Fruit fly (Drosophila melanogaster): ENCODE measurements around the gene Gr93c.

Gr93c gene

DNA sequence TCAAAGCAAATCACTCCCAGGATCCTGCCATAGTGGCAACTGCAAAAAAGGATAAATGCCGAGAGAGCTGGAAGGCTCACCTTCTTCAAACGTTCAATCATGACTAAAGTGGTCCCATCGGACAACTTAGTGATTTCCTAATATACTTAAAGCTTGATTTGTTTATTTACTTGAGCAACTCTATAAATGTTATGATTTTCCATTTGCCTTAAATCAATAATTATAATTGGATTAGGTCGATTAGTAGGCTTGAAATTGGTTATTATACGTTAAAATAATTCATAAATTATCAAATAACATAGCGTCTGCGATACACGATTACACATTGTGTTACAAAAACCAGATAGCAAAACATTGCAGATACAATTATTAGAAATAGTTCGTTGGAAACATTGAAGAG lies at the start of gene Gr93c:
Gene Gr93c, minus strand, starts transcription at position 101 of the 400 bp plus-strand sequence.
- no peak for TF ChIP-seq CG8478 (optimal IDR thresholded peaks at IDR 0.05)
- no peak for TF ChIP-seq CTCF (optimal IDR thresholded peaks at IDR 0.05)

dm6 chr3R:21893929-21894328 lies 48.9 kb upstream of the Gr93c start:
- TF ChIP-seq CTCF (optimal IDR thresholded peaks at IDR 0.05): no peak
- TF ChIP-seq CG8478 (optimal IDR thresholded peaks at IDR 0.05): no peak

DNA sequence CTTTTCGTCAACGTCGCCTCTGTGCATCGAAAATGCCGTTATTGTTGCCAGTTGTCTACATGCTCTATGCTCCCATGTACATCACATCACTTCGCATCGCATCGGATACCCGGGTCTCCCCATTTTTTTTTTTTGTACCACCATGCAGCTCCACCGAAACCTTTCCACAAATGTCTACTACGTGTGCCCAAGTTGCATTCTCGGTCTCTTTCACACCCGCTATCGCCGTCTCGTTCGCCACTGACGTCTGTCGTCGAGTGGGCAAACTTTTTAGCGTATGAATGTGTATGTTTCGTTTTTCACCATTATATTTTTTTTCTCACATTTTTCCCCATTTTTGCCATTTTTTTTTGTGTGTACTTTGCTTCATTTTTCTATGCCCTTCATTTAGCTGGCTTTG lies 47.4 kb upstream of the Gr93c start:
- TF ChIP-seq CTCF (optimal IDR thresholded peaks at IDR 0.05) (no peak), CG8478 (optimal IDR thresholded peaks at IDR 0.05) (no peak)

DNA sequence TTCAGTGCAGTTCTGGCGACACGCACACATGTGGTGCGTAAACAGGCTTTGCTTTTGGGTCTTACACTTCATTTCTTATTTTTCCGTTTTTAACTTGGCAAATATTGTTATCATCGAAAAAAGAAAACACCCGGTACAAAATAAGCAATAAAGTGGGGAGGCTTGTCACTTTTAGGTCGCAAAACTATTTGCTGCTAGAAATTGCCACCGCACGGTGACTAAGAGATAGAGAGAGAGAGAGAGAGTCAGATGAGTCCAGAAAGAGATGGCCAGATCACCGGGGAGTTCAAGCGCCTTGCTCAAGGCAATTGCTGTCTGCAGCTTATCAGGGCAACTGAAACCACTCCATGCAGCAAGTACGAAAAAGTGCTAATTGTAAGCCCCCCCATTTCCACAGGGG lies 45.7 kb upstream of the Gr93c start:
- no peak for TF ChIP-seq CTCF (optimal IDR thresholded peaks at IDR 0.05)
- TF ChIP-seq CG8478 (optimal IDR thresholded peaks at IDR 0.05): no peak

DNA sequence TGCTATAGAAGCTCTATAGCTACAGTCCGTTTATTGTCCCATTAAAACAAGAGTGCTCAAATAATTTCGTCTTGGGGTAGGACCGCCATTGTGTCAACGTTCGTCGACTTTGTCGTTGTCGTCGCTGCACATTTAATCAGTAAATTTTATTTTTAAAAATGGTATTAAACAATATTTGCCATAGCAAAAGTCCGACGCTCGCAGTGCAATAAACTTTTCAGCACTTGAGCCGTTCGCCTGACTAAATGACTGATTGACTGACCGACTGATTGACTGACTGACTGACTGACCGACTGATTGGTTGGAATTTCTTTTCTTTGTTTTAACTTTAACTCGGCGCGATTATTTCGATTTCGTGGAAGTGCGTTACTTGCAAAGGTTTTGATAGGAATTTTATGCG lies 44.9 kb upstream of the Gr93c start:
- TF ChIP-seq CG8478 (optimal IDR thresholded peaks at IDR 0.05) (no peak), CTCF (optimal IDR thresholded peaks at IDR 0.05) (no peak)

dm6 chr3R:21888696-21889602 lies 43.9 kb upstream of the Gr93c start, which contains the start of gene CG43844:
Gene CG43844, plus strand, starts transcription at chr3R:21889539.
- no peak for TF ChIP-seq CG8478 (optimal IDR thresholded peaks at IDR 0.05)
- peak; percentile 76 for TF ChIP-seq CTCF (optimal IDR thresholded peaks at IDR 0.05)

- TF ChIP-seq CTCF (optimal IDR thresholded peaks at IDR 0.05) (no peak), CG8478 (optimal IDR thresholded peaks at IDR 0.05) (no peak)
Measured at dm6 chr3R:21887588-21888007, 42.5 kb upstream of the Gr93c start.

DNA sequence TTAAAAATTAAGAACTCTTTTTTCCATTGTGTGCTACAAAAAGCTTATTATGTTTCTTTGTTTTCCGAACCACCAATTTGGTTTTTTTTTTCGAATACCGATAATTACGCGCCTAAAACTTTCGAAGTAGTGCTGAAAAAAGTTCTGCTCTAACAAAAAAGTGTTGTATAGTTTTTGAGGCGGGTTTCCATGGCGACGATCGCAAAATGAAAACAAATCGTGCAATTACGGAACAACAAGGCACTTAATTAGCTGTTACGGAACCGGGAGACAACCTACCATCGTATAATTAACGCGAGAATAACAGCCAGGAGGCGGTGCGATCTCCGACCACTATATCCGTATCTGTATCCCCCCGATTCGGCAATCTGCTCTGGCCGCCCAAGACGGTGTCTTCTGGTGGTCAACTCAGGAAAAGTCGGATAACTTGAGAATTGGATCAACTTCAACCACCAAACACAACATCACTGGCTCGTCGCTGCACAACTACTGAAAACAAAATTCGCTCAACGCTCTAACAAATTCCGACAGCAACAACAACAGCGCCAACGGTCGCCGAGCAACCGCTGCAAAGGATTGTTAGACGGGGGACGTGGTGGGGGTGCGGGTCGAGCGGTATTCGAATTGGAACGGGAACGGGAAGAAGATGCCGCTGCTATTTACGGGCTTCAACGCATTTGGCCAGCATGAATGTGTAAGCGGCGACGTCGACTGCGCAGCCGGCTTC lies 42.0 kb upstream of the Gr93c start, which contains the start of the genes CG6678 and dnd:
Gene CG6678, plus strand, starts transcription at position 169 of the 727 bp plus-strand sequence.
Gene dnd, minus strand, starts transcription at position 495 of the 727 bp plus-strand sequence.
- TF ChIP-seq CTCF (optimal IDR thresholded peaks at IDR 0.05) (no peak), CG8478 (optimal IDR thresholded peaks at IDR 0.05) (no peak)

DNA sequence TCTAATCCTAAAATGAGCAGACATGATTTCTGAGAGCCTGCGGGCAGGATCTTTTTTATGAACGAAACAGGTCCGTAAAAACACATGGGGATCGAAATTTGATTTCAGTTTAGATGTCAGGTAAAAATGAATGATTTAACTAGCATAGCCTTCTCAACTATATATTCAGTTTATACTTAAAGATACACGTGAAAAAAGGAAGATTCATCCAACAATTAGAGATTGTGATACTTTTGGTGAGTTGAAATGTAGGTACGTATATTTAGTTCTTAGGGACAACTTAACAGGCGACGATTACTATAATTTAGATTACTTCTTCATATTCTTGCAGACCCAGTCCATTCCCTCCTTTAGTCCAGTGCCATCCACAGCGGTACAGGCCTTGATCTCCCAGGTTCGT lies 40.4 kb upstream of the Gr93c start, which contains the start of gene CG17819:
Gene CG17819, minus strand, starts transcription at position 101 of the 400 bp plus-strand sequence.
- no peak for TF ChIP-seq CTCF (optimal IDR thresholded peaks at IDR 0.05)
- no peak for TF ChIP-seq CG8478 (optimal IDR thresholded peaks at IDR 0.05)

DNA sequence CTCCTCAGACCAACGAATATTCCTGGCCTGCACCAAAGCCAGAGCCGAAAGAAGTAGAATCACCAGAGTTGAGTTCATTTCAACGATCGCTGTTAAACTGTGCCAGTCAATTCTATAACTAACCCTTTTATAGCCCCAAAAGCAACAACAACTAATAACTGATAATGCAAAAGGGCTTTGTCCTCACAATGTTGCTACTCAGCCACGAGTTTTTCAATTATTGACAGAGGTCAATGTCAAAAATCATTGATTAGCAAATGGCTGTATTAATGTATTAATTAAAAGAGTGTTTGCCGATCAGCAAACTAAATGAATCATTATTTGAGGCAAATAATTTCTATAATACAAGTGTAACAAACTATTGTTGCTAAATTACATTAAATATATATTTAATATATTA lies 39.3 kb upstream of the Gr93c start, which contains the start of gene fit:
Gene fit, minus strand, starts transcription at position 101 of the 400 bp plus-strand sequence.
- TF ChIP-seq CTCF (optimal IDR thresholded peaks at IDR 0.05) (no peak), CG8478 (optimal IDR thresholded peaks at IDR 0.05) (no peak)

- TF ChIP-seq CTCF (optimal IDR thresholded peaks at IDR 0.05): no peak
- no peak for TF ChIP-seq CG8478 (optimal IDR thresholded peaks at IDR 0.05)
Measured at dm6 chr3R:21880510-21880909, 35.4 kb upstream of the Gr93c start, which contains the start of gene CG31465. Gene CG31465, plus strand, starts transcription at chr3R:21880810.

DNA sequence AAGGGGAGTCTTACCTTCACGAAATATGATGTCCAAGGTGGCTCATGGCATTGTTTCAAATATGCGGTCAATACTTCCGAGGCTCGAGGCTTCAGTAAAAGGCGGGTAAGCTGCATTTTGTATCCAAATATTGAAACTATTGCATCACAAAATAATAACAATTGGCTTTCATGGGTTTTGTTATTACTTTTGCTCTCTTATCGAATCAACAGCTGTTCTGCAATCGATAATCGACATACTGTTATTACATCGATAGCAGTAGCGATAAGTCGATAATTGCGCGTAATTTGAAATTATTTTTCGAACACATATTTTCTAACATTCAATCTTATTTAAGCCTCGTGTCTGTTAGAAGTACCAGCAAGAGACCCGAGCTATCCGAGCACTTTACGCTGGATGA lies 33.4 kb upstream of the Gr93c start, which contains the start of gene CG34148:
Gene CG34148, minus strand, starts transcription at position 214 of the 400 bp plus-strand sequence.
- no peak for TF ChIP-seq CTCF (optimal IDR thresholded peaks at IDR 0.05)
- TF ChIP-seq CG8478 (optimal IDR thresholded peaks at IDR 0.05): no peak

DNA sequence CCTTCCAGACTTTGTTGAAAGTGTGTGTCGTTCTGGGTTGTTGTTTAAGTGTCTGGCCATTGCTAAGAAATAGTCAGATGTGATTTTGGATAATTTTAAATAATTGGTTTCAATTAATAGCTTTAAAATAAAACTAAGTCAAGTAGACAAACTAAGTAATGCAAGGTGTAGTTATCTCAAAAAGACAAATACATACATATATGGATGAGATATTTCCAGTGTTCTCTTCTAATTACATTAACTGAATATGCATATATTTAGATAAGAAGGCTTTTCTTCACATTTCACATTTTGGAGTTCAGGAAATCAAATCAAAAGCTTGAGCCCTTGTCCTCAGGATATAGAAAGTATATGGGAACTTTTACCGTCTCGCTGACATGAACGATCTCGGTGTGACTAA lies 32.6 kb upstream of the Gr93c start, which contains the start of gene P5CDh2:
Gene P5CDh2, plus strand, starts transcription at position 301 of the 400 bp plus-strand sequence.
- TF ChIP-seq CTCF (optimal IDR thresholded peaks at IDR 0.05): no peak
- TF ChIP-seq CG8478 (optimal IDR thresholded peaks at IDR 0.05): no peak

DNA sequence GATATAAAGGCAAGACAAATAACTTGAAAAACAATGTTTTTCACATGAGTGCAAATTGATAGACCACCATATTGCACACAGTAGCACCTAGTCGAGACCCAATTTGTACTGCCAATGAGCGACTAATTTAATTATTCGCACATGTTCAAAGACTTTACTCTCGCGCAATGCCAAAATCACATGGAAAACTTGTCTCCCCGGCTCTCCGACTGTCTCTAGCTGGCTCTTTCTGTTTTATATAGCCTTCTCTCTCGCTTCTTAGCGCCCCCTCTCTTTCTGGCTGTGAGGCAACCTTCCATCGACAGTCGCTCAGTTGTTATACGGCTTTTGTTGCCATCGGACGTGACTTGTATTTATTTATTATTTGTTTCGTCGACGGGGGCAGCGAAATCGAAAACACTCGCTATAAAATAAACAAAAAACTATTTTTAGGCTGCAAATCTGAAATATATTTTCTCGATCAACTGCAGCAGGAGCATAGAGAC lies 30.0 kb upstream of the Gr93c start, which contains the start of gene CG6656:
Gene CG6656, plus strand, starts transcription at position 312 of the 485 bp plus-strand sequence.
- no peak for TF ChIP-seq CG8478 (optimal IDR thresholded peaks at IDR 0.05)
- no peak for TF ChIP-seq CTCF (optimal IDR thresholded peaks at IDR 0.05)

- TF ChIP-seq CG8478 (optimal IDR thresholded peaks at IDR 0.05) (no peak), CTCF (optimal IDR thresholded peaks at IDR 0.05) (no peak)
Measured at dm6 chr3R:21873439-21873838, 28.4 kb upstream of the Gr93c start, which contains the start of gene CG31178. Gene CG31178, plus strand, starts transcription at chr3R:21873739.
